Fruit fly (Drosophila melanogaster) whole organism, pupa: ENCODE data around the gene Spc105R.

Source experiments
- CG10348 ChIP-seq: fragments of 200-800 bp; sonication (Bioruptor generic); IDR thresholded peaks from 2 replicates; pipeline ENCODE4 v1.3.6; 2022; ENCODE audit warnings: missing biosample characterization, missing genetic modification characterization
- CG14655 ChIP-seq: fragments of 200-800 bp; sonication (Bioruptor generic); optimal IDR thresholded peaks from 3 replicates; lab custom pipeline; 2017; ENCODE audit warnings: mild to moderate bottlenecking, missing biosample characterization, missing genetic modification reagents, missing genetic modification characterization
- CG15710 ChIP-seq: fragments of 200-800 bp; sonication (Bioruptor generic); optimal IDR thresholded peaks from 2 replicates; lab custom pipeline; 2018; ENCODE audit warnings: missing biosample characterization, mild to moderate bottlenecking, missing genetic modification characterization, moderate library complexity
- CG17806 ChIP-seq: fragments of 200-800 bp; sonication (Bioruptor generic); optimal IDR thresholded peaks from 2 replicates; lab custom pipeline; 2018; ENCODE audit warnings: missing biosample characterization, mild to moderate bottlenecking, missing genetic modification characterization, moderate library complexity
- CG8159 ChIP-seq: fragments of 200-800 bp; sonication (Bioruptor generic); optimal IDR thresholded peaks from 3 replicates; lab custom pipeline; 2018; ENCODE audit warnings: missing biosample characterization, mild to moderate bottlenecking, missing genetic modification characterization, moderate library complexity
- CG8301 ChIP-seq: fragments of 200-800 bp; sonication (Bioruptor generic); optimal IDR thresholded peaks from 2 replicates; lab custom pipeline; 2018; ENCODE audit warnings: missing biosample characterization, mild to moderate bottlenecking, missing genetic modification characterization
- CG9948 ChIP-seq: fragments of 200-800 bp; sonication (Bioruptor generic); optimal IDR thresholded peaks from 2 replicates; lab custom pipeline; 2018; ENCODE audit warnings: missing biosample characterization, mild to moderate bottlenecking, missing genetic modification characterization, moderate library complexity
- D1 ChIP-seq: fragments of 200-800 bp; sonication (Bioruptor generic); optimal IDR thresholded peaks from 2 replicates; lab custom pipeline; 2018; ENCODE audit warnings: missing biosample characterization, mild to moderate bottlenecking, missing genetic modification characterization, moderate library complexity
- EcR ChIP-seq: fragments of 200-800 bp; sonication (Bioruptor generic); optimal IDR thresholded peaks from 3 replicates; lab custom pipeline; 2019; ENCODE audit warnings: missing biosample characterization, missing genetic modification characterization, mild to moderate bottlenecking, moderate library complexity, missing genetic modification reagents
- Pif1A ChIP-seq: fragments of 200-800 bp; sonication (Bioruptor generic); optimal IDR thresholded peaks from 3 replicates; lab custom pipeline; 2016; ENCODE audit warnings: missing biosample characterization, missing genetic modification characterization
- Pif1B ChIP-seq: fragments of 200-800 bp; sonication (Bioruptor generic); optimal IDR thresholded peaks from 3 replicates; lab custom pipeline; 2016; ENCODE audit warnings: missing biosample characterization, missing genetic modification characterization
- Snoo ChIP-seq: fragments of 200-800 bp; sonication (Bioruptor generic); optimal IDR thresholded peaks from 3 replicates; lab custom pipeline; 2017; ENCODE audit warnings: missing biosample characterization, mild to moderate bottlenecking, missing genetic modification characterization, inconsistent platforms
- rn ChIP-seq: fragments of 200-800 bp; sonication (Bioruptor generic); IDR thresholded peaks from 2 replicates; pipeline ENCODE4 v1.3.6; 2022; ENCODE audit warnings: missing biosample characterization, missing genetic modification characterization

dm6 chr3L:20792693-20793092 is 7.5 kb upstream of the Spc105R start, which contains the start of gene Six4:
- no peak for TF ChIP-seq Pif1A
- no peak for TF ChIP-seq CG8159 (tag; lab: Kevin White, UChicago)
- no peak for TF ChIP-seq Pif1B (GFP tag; lab: Kevin White, UChicago)
- TF ChIP-seq CG10348 (GFP tag; lab: Robert Waterston, UW): no peak
- no peak for TF ChIP-seq CG17806
- no peak for TF ChIP-seq Snoo (tag; lab: Kevin White, UChicago)
- no peak for TF ChIP-seq CG14655
- TF ChIP-seq CG9948 (tag; lab: Kevin White, UChicago): no peak
- TF ChIP-seq CG8301: no peak
- no peak for TF ChIP-seq EcR (GFP tag; lab: Kevin White, UChicago)
- TF ChIP-seq rn: no peak
- no peak for TF ChIP-seq D1
- TF ChIP-seq CG15710 (tag; lab: Kevin White, UChicago): no peak
